Worm (Caenorhabditis elegans): Measurements from ENCODE around the gene ZK816.1.

DNA sequence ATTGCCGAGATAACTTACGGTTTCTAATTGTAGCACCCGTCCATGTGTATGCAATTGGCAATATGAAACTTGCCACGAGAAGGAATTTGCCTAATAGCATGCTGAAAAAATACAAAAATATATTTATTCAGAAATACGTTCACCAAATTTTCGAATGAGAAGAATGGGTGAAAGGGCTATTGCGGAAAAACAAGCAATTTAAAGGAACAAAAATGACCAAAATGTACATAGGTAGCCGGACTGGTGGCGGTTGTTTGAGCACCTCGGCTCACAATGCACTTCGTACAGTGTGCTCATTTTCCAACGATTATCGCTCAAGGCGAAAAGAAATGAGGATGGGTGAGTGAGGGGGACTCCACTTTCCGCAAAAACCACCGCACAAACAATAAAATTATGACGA lies 48.4 kb downstream of the ZK816.1 start, which contains the start of gene cht-1:
- no peak for TF ChIP-seq nhr-237 (tag; optimal IDR thresholded peaks at IDR 0.05)
- TF ChIP-seq mep-1 (tag; optimal IDR thresholded peaks at IDR 0.05) = no peak
- no peak for TF ChIP-seq ztf-11 (tag; optimal IDR thresholded peaks at IDR 0.05)
- TF ChIP-seq unc-62 (GFP tag; optimal IDR thresholded peaks at IDR 0.05) = no peak

All from whole organism, mixed stage, embryonic.